Worm (Caenorhabditis elegans) whole organism, young adult: ENCODE results near the gene K11H12.1.

Experiments used
- B0336.3 ChIP-seq: fragments of 200-800 bp; sonication (Bioruptor generic); IDR thresholded peaks from 2 replicates; pipeline ENCODE4 v1.3.6; 2022; ENCODE audit warnings: missing genetic modification characterization, missing compliant biosample characterization
- F23B12.7 ChIP-seq: sonication (generic microtip); optimal IDR thresholded peaks from 2 replicates; lab custom pipeline; 2017; ENCODE audit warnings: missing genetic modification characterization, mild to moderate bottlenecking, missing compliant biosample characterization, antibody characterized with exemption, moderate library complexity; ENCODE audit not compliant: insufficient read depth
- ama-1 ChIP-seq, 3 experiments: fragments of 150-350 bp in 1 of 3; sonication (generic microtip) in 2 of 3; optimal IDR thresholded peaks; 2 replicates each; lab custom pipeline; 2014 to 2018; ENCODE audit warnings: missing biosample characterization in 2 of 3, missing genetic modification characterization in 2 of 3, missing genetic modification reagents in 2 of 3
- athp-1 ChIP-seq: sonication (generic microtip); optimal IDR thresholded peaks from 2 replicates; lab custom pipeline; 2017; ENCODE audit warnings: mild to moderate bottlenecking, missing genetic modification characterization, missing compliant biosample characterization
- bed-2 ChIP-seq: fragments of 200-800 bp; sonication (Bioruptor generic); IDR thresholded peaks from 2 replicates; pipeline ENCODE4 v1.3.6; 2022; ENCODE audit warnings: missing genetic modification reagents, missing genetic modification characterization, missing compliant biosample characterization
- dpff-1 ChIP-seq: sonication (generic microtip); optimal IDR thresholded peaks from 2 replicates; lab custom pipeline; 2017; ENCODE audit warnings: mild to moderate bottlenecking, missing genetic modification characterization, missing compliant biosample characterization
- dpl-1 ChIP-seq: fragments of 150-350 bp; optimal IDR thresholded peaks from 2 replicates; lab custom pipeline; 2014; ENCODE audit warnings: missing biosample characterization, missing genetic modification reagents, missing genetic modification characterization
- ekl-4 ChIP-seq: fragments of 200-800 bp; sonication (Bioruptor generic); IDR thresholded peaks from 2 replicates; pipeline ENCODE4 v1.3.6; 2022; ENCODE audit warnings: missing genetic modification reagents, missing genetic modification characterization, missing compliant biosample characterization
- let-526 ChIP-seq: fragments of 200-800 bp; sonication (Bioruptor generic); IDR thresholded peaks from 2 replicates; pipeline ENCODE4 v1.3.6; 2022; ENCODE audit warnings: missing genetic modification reagents, missing genetic modification characterization, missing compliant biosample characterization
- mes-4 ChIP-seq: sonication (generic microtip); optimal IDR thresholded peaks from 2 replicates; lab custom pipeline; 2016; ENCODE audit warnings: missing genotype, missing genetic modification characterization, missing compliant biosample characterization
- nfyb-1 ChIP-seq: fragments of 200-800 bp; sonication (Bioruptor generic); IDR thresholded peaks from 2 replicates; pipeline ENCODE4 v1.3.6; 2022; ENCODE audit warnings: missing genetic modification reagents, missing genetic modification characterization, missing compliant biosample characterization
- nhr-27 ChIP-seq: fragments of 200-800 bp; sonication (Bioruptor generic); optimal IDR thresholded peaks from 2 replicates; lab custom pipeline; 2018; ENCODE audit warnings: mild to moderate bottlenecking, missing genetic modification characterization, moderate library complexity, missing compliant biosample characterization
- somi-1 ChIP-seq: fragments of 200-800 bp; sonication (Bioruptor generic); optimal IDR thresholded peaks from 2 replicates; lab custom pipeline; 2018; ENCODE audit warnings: mild to moderate bottlenecking, missing genetic modification characterization, missing compliant biosample characterization

DNA sequence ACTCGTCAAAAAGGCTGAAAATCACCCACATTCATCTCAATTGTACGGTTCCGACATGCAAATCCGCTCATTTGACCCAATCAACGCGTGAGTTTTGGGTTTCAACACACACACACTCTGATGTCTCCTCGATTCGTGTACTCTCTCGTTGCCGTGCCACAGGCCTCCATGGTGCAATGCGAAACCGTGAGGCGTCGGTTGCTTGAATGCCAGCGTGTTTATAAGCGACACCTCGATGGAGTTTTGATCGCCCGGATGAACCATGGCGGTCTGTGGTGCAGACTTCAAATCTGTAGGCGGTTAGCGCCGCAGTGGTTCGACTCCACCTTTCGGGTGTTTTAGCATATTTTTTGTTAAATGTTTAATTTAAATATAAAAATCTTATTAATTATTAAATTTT, 4.7 kb upstream of the K11H12.1 start:
- TF ChIP-seq F23B12.7 (tag; lab: Kevin White, UChicago) (no peak), somi-1 (GFP tag; lab: Kevin White, UChicago) (no peak), let-526 (GFP tag; lab: Robert Waterston, UW) (no peak), athp-1 (tag; lab: Kevin White, UChicago) (no peak), dpl-1 (no peak), ama-1 (optimal IDR thresholded peaks at IDR 0.05; lab: Kevin White, UChicago) (no peak), ama-1 (GFP tag; optimal IDR thresholded peaks at IDR 0.05; lab: Kevin White, UChicago) (no peak), dpff-1 (tag; lab: Kevin White, UChicago) (no peak), mes-4 (tag; lab: Kevin White, UChicago) (no peak), nhr-27 (tag; lab: Kevin White, UChicago) (no peak), ekl-4 (GFP tag; lab: Robert Waterston, UW) (peak; percentile 80), nfyb-1 (GFP tag; lab: Robert Waterston, UW) (peak; percentile 76), bed-2 (GFP tag; lab: Robert Waterston, UW) (0 out of 2 replicates have a peak, but pooled peaks have one; percentile 24), B0336.3 (GFP tag; lab: Robert Waterston, UW) (peak; percentile 55; the same call in 1 of the 2 replicates)
